Fruit fly (Drosophila melanogaster) Kc167 (cell line): ENCODE data around the gene Nlg3.

Source experiments
- Myc ChIP-seq: fragments of >200 bp; optimal IDR thresholded peaks from 2 replicates; lab custom pipeline; 2017; ENCODE audit warnings: missing external identifiers
- Sin3A ChIP-seq: fragments of >200 bp; optimal IDR thresholded peaks from 2 replicates; lab custom pipeline; 2018; ENCODE audit warnings: missing external identifiers
- h ChIP-seq: fragments of >200 bp; optimal IDR thresholded peaks from 3 replicates; lab custom pipeline; 2018; ENCODE audit warnings: missing external identifiers
- insv ChIP-seq: fragments of >200 bp; optimal IDR thresholded peaks from 3 replicates; lab custom pipeline; 2018; ENCODE audit warnings: missing external identifiers
- psq ChIP-seq: fragments of >200 bp; optimal IDR thresholded peaks from 2 replicates; lab custom pipeline; 2017; ENCODE audit warnings: missing external identifiers
- ttk ChIP-seq: sonication (Bioruptor generic); optimal IDR thresholded peaks from 2 replicates; lab custom pipeline; 2017; ENCODE audit warnings: missing external identifiers

Gene Nlg3

dm6 chr3R:7639381-7639780 is at the start of gene Nlg3:
Gene Nlg3 (minus strand): TSS chr3R:7639434.
- no peak for TF ChIP-seq Sin3A (lab: Kevin White, UChicago)
- TF ChIP-seq psq (lab: Kevin White, UChicago) = no peak
- no peak for TF ChIP-seq Myc
- TF ChIP-seq h = no peak
- TF ChIP-seq ttk = no peak
- no peak for TF ChIP-seq insv (lab: Kevin White, UChicago)

dm6 chr3R:7686844-7687243 is 47.6 kb upstream of the Nlg3 start:
- TF ChIP-seq ttk = no peak
- TF ChIP-seq h = no peak
- TF ChIP-seq psq (lab: Kevin White, UChicago) = no peak
- TF ChIP-seq Sin3A (lab: Kevin White, UChicago) = no peak
- TF ChIP-seq insv (lab: Kevin White, UChicago) = no peak
- TF ChIP-seq Myc = no peak

dm6 chr3R:7667843-7668242 is 28.6 kb upstream of the Nlg3 start:
- TF ChIP-seq Myc (no peak), psq (lab: Kevin White, UChicago) (no peak), Sin3A (lab: Kevin White, UChicago) (no peak), insv (lab: Kevin White, UChicago) (no peak), ttk (no peak), h (no peak)

dm6 chr3R:7657947-7658346 is 18.7 kb upstream of the Nlg3 start, which contains the start of gene Nlg1:
Gene Nlg1 (plus strand): TSS chr3R:7658247.
- TF ChIP-seq ttk (no peak), Sin3A (lab: Kevin White, UChicago) (no peak), insv (lab: Kevin White, UChicago) (no peak), h (no peak), Myc (no peak), psq (lab: Kevin White, UChicago) (no peak)

- TF ChIP-seq Myc (no peak), h (no peak), psq (lab: Kevin White, UChicago) (no peak)
Measured at dm6 chr3R:7650965-7651364, 11.7 kb upstream of the Nlg3 start.

dm6 chr3R:7645909-7646609 is 6.8 kb upstream of the Nlg3 start:
- TF ChIP-seq insv (lab: Kevin White, UChicago) (no peak), Myc (no peak), psq (lab: Kevin White, UChicago) (no peak), h (no peak), Sin3A (lab: Kevin White, UChicago) (no peak), ttk (no peak)

dm6 chr3R:7644288-7644687 is 5.1 kb upstream of the Nlg3 start:
- TF ChIP-seq h (no peak), Myc (no peak)

- TF ChIP-seq Sin3A (lab: Kevin White, UChicago) (no peak), psq (lab: Kevin White, UChicago) (no peak), h (no peak), insv (lab: Kevin White, UChicago) (no peak), Myc (no peak), ttk (no peak)
Measured at dm6 chr3R:7643525-7643924, 4.3 kb upstream of the Nlg3 start.

- TF ChIP-seq insv (lab: Kevin White, UChicago) (no peak), Myc (no peak), ttk (no peak), Sin3A (lab: Kevin White, UChicago) (no peak), psq (lab: Kevin White, UChicago) (no peak), h (no peak)
Measured at dm6 chr3R:7591189-7591588, 48.0 kb downstream of the Nlg3 start.

dm6 chr3R:7572237-7572636 is 67.0 kb downstream of the Nlg3 start:
- TF ChIP-seq ttk = no peak
- TF ChIP-seq insv (lab: Kevin White, UChicago) = no peak
- no peak for TF ChIP-seq psq (lab: Kevin White, UChicago)
- no peak for TF ChIP-seq Myc
- TF ChIP-seq Sin3A (lab: Kevin White, UChicago) = no peak
- TF ChIP-seq h = no peak

- TF ChIP-seq Sin3A (lab: Kevin White, UChicago) (no peak), ttk (no peak), insv (lab: Kevin White, UChicago) (no peak), Myc (no peak), h (no peak), psq (lab: Kevin White, UChicago) (no peak)
Measured at dm6 chr3R:7551708-7552107, 87.5 kb downstream of the Nlg3 start, which contains the start of gene CG45545. Gene CG45545 (plus strand): TSS chr3R:7552008.

- TF ChIP-seq Sin3A (lab: Kevin White, UChicago) (no peak), ttk (no peak), psq (lab: Kevin White, UChicago) (no peak), Myc (no peak), h (no peak), insv (lab: Kevin White, UChicago) (no peak)
Measured at dm6 chr3R:7548808-7549744, 90.2 kb downstream of the Nlg3 start, which contains the start of gene alpha-Est1. Gene alpha-Est1 (minus strand): TSS chr3R:7549124.
